Worm (Caenorhabditis elegans) whole organism, L3 larva: Measurements from ENCODE around the gene anmt-1.

Experiments used
- ceh-82 ChIP-seq: fragments of 150-350 bp; optimal IDR thresholded peaks from 2 replicates; lab custom pipeline; 2014; ENCODE audit warnings: missing biosample characterization, missing genetic modification characterization
- elt-1 ChIP-seq: fragments of 150-350 bp; optimal IDR thresholded peaks from 2 replicates; lab custom pipeline; 2014; ENCODE audit warnings: missing biosample characterization, missing genetic modification characterization
- elt-2 ChIP-seq: sonication (generic microtip); optimal IDR thresholded peaks from 2 replicates; lab custom pipeline; 2016; ENCODE audit warnings: missing genetic modification reagents, mild to moderate bottlenecking, missing genetic modification characterization, missing compliant biosample characterization
- fkh-10 ChIP-seq: sonication (generic microtip); optimal IDR thresholded peaks from 2 replicates; lab custom pipeline; 2017; ENCODE audit warnings: missing biosample characterization, missing genetic modification reagents, missing genetic modification characterization
- lin-15B ChIP-seq: fragments of 150-350 bp; optimal IDR thresholded peaks from 2 replicates; lab custom pipeline; 2014; ENCODE audit warnings: missing biosample characterization, missing genetic modification characterization
- nfya-1 ChIP-seq: sonication (generic microtip); optimal IDR thresholded peaks from 2 replicates; lab custom pipeline; 2017; ENCODE audit warnings: missing genetic modification characterization, mild to moderate bottlenecking, missing compliant biosample characterization, antibody characterized with exemption, moderate library complexity; ENCODE audit not compliant: insufficient read depth
- nhr-12 ChIP-seq: fragments of 150-350 bp; optimal IDR thresholded peaks from 2 replicates; lab custom pipeline; 2014; ENCODE audit warnings: missing biosample characterization, missing genetic modification characterization
- nhr-25 ChIP-seq: sonication (generic microtip); optimal IDR thresholded peaks from 2 replicates; lab custom pipeline; 2017; ENCODE audit warnings: missing biosample characterization, missing genetic modification characterization
- nhr-28 ChIP-seq: fragments of 150-350 bp; optimal IDR thresholded peaks from 2 replicates; lab custom pipeline; 2014; ENCODE audit warnings: missing biosample characterization, missing genetic modification characterization
- nhr-67 ChIP-seq: fragments of 150-350 bp; optimal IDR thresholded peaks from 2 replicates; lab custom pipeline; 2014; ENCODE audit warnings: missing biosample characterization, missing genetic modification characterization
- nhr-76 ChIP-seq: fragments of 150-350 bp; sonication (generic microtip); optimal IDR thresholded peaks from 5 replicates; lab custom pipeline; 2014; ENCODE audit warnings: missing biosample characterization, missing genetic modification characterization
- nhr-77 ChIP-seq: fragments of 150-350 bp; optimal IDR thresholded peaks from 2 replicates; lab custom pipeline; 2014; ENCODE audit warnings: missing biosample characterization, missing genetic modification characterization
- snpc-4 ChIP-seq: fragments of 150-350 bp; optimal IDR thresholded peaks from 2 replicates; lab custom pipeline; 2014; ENCODE audit warnings: missing biosample characterization, missing genetic modification characterization
- unc-62 ChIP-seq: fragments of 150-350 bp; sonication (generic microtip); optimal IDR thresholded peaks from 4 replicates; lab custom pipeline; 2014; ENCODE audit warnings: missing biosample characterization, missing genetic modification reagents, missing genetic modification characterization

ce11 chrIII:8693322-8693721 lies 8.7 kb downstream of the anmt-1 start, which contains the start of gene B0303.7:
- no peak for TF ChIP-seq ceh-82
- TF ChIP-seq unc-62 (GFP tag; lab: Kevin White, UChicago) = no peak
- TF ChIP-seq lin-15B (tag; lab: Kevin White, UChicago) = no peak
- TF ChIP-seq elt-1 (tag; lab: Kevin White, UChicago) = no peak
- no peak for TF ChIP-seq fkh-10 (GFP tag; lab: Kevin White, UChicago)
- no peak for TF ChIP-seq nhr-67 (tag; lab: Kevin White, UChicago)
- no peak for TF ChIP-seq nhr-76 (tag; lab: Kevin White, UChicago)
- TF ChIP-seq nhr-25 (tag; lab: Kevin White, UChicago) = no peak
- TF ChIP-seq nhr-28 (tag; lab: Kevin White, UChicago) = no peak
- TF ChIP-seq nhr-77 = no peak
- no peak for TF ChIP-seq nhr-12 (tag; lab: Kevin White, UChicago)
- TF ChIP-seq nfya-1 (tag; lab: Kevin White, UChicago) = no peak
- TF ChIP-seq elt-2 (tag; lab: Kevin White, UChicago) = no peak
- no peak for TF ChIP-seq snpc-4 (tag; lab: Kevin White, UChicago)
